Fruit fly (Drosophila melanogaster): ENCODE results near the gene Grp170.

Gene Grp170

DNA sequence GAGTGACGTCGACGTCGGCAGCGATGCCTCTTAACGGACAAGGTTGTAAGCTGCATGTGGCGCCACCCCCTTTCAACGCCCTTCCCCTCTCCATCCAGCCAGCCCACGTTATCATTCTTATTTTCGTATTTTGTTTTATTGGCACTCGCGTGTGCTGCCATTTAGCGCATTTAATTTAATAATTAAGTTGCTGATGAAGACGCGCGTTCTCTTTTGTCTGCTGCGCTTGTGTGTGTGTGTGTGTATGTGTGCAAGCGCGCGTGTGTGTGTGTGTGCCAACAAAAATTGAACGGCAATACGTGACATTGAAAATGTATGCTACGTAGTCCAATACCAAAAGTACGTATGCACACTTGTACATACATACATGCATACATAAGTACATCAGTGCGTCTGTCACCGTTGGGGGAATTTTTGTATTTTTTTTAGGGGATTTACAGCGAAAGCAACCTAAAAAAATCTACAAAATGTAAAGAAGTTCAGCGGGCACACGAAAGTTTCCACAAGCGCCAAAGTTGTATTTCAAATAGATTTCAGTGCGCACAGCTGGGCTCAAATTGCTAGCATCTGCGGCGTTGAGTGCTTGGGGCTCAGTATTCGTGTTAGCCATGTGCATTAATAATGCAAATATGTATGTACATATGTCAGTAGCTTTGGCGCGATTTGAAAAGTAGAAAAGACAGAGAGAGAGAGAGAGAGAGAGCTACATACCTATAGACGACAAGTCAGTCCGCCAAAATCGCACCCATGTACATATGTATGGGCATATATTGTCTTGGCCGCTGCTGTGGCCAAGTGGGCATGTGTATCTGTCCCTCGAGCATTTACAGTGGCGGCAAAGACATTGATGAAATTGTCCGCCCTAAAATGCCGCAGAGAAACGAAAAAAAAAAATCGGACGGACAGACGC, 27.0 kb upstream of the Grp170 start (continued):
- TF ChIP-seq CG6175 (GFP tag; IDR thresholded peaks at IDR 0.05) (peak; percentile 23; the same call in 1 of the 3 replicates), CG3847 (GFP tag; IDR thresholded peaks at IDR 0.05) (peak; percentile 61), zen (tag; optimal IDR thresholded peaks at IDR 0.05) (peak; percentile 56), sqz (GFP tag; optimal IDR thresholded peaks at IDR 0.05) (peak; percentile 76), D19B (GFP tag; optimal IDR thresholded peaks at IDR 0.05) (peak; percentile 61), ken (GFP tag; IDR thresholded peaks at IDR 0.05) (peak; percentile 74; the same call in 2 of the 3 replicates), CG9797 (GFP tag; optimal IDR thresholded peaks at IDR 0.05) (no peak), CG11093 (GFP tag; IDR thresholded peaks at IDR 0.05) (peak; percentile 85), CG1233 (GFP tag; optimal IDR thresholded peaks at IDR 0.05) (peak; percentile 78), CG13894 (tag; optimal IDR thresholded peaks at IDR 0.05) (no peak), dm (GFP tag; optimal IDR thresholded peaks at IDR 0.05) (peak; percentile 74), zf30C (GFP tag; optimal IDR thresholded peaks at IDR 0.05) (no peak), Scr (GFP tag; IDR thresholded peaks at IDR 0.05; ENCODE audit: partially characterized antibody) (no peak), Ada2b (GFP tag; IDR thresholded peaks at IDR 0.05) (peak; percentile 84), CG17361 (GFP tag; IDR thresholded peaks at IDR 0.05) (peak; percentile 89), CG15479 (GFP tag; optimal IDR thresholded peaks at IDR 0.05) (no peak), hth (optimal IDR thresholded peaks at IDR 0.05) (no peak), sd (tag; optimal IDR thresholded peaks at IDR 0.05) (peak; percentile 37), usp (GFP tag; optimal IDR thresholded peaks at IDR 0.05) (no peak), fu2 (GFP tag; optimal IDR thresholded peaks at IDR 0.05) (peak; percentile 78), sna (GFP tag; IDR thresholded peaks at IDR 0.05; ENCODE audit: partially characterized antibody) (no peak), H2.0 (GFP tag; IDR thresholded peaks at IDR 0.05) (peak; percentile 77), CG8944 (GFP tag; optimal IDR thresholded peaks at IDR 0.05) (peak; percentile 81), BtbVII (GFP tag; optimal IDR thresholded peaks at IDR 0.05) (peak; percentile 63), salm (tag; optimal IDR thresholded peaks at IDR 0.05) (peak; percentile 55), vfl (GFP tag; optimal IDR thresholded peaks at IDR 0.05) (peak; percentile 55), mam (GFP tag; optimal IDR thresholded peaks at IDR 0.05) (peak; percentile 76), ash1 (GFP tag; optimal IDR thresholded peaks at IDR 0.05) (no peak), CG12104 (GFP tag; optimal IDR thresholded peaks at IDR 0.05) (peak; percentile 65), dpn (GFP tag; optimal IDR thresholded peaks at IDR 0.05) (peak; percentile 77 to 87), z (GFP tag; IDR thresholded peaks at IDR 0.05) (peak; percentile 47; the same call in 1 of the 3 replicates), CG31388 (GFP tag; optimal IDR thresholded peaks at IDR 0.05) (no peak), CG18619 (GFP tag; optimal IDR thresholded peaks at IDR 0.05) (peak; percentile 74), Hr78 (GFP tag; optimal IDR thresholded peaks at IDR 0.05) (peak in 1 of 2 experiments; percentile 56), CG4360 (GFP tag; IDR thresholded peaks at IDR 0.05) (peak; percentile 41), phol (tag; optimal IDR thresholded peaks at IDR 0.05) (peak; percentile 87), Ravus (GFP tag; IDR thresholded peaks at IDR 0.05) (peak; percentile 39), HLH54F (GFP tag; optimal IDR thresholded peaks at IDR 0.05) (peak; percentile 81), otp (GFP tag; IDR thresholded peaks at IDR 0.05) (peak; percentile 65; the same call in 1 of the 3 replicates), fd102C (GFP tag; optimal IDR thresholded peaks at IDR 0.05) (peak; percentile 11), C15 (GFP tag; IDR thresholded peaks at IDR 0.05) (peak; percentile 59; the same call in 1 of the 3 replicates), CG10462 (GFP tag; optimal IDR thresholded peaks at IDR 0.05) (peak; percentile 34), Kr (GFP tag; optimal IDR thresholded peaks at IDR 0.05) (no peak), Rx (GFP tag; IDR thresholded peaks at IDR 0.05) (peak; percentile 80), CG14014 (GFP tag; IDR thresholded peaks at IDR 0.05) (peak; percentile 73), CG30020 (tag; optimal IDR thresholded peaks at IDR 0.05) (peak; percentile 41), Deaf1 (tag; optimal IDR thresholded peaks at IDR 0.05) (peak; percentile 34), Ets97D (GFP tag; optimal IDR thresholded peaks at IDR 0.05) (peak; percentile 41), CG11723 (GFP tag; optimal IDR thresholded peaks at IDR 0.05) (peak; percentile 55)

Measured in whole organism, embryonic.